Worm (Caenorhabditis elegans) whole organism, L2 larva: Measurements from ENCODE around the gene F44E2.9.

Source experiments
- C34F6.9 ChIP-seq: fragments of 150-350 bp; optimal IDR thresholded peaks from 2 replicates; lab custom pipeline; 2014; ENCODE audit warnings: missing biosample characterization, missing genetic modification characterization
- ama-1 ChIP-seq: fragments of 150-350 bp; optimal IDR thresholded peaks from 2 replicates; lab custom pipeline; 2018; ENCODE audit warnings: inconsistent platforms
- blmp-1 ChIP-seq: sonication (generic microtip); optimal IDR thresholded peaks from 2 replicates; lab custom pipeline; 2017; ENCODE audit warnings: missing genetic modification characterization, mild to moderate bottlenecking, missing compliant biosample characterization, antibody characterized with exemption, moderate library complexity; ENCODE audit not compliant: insufficient read depth
- ceh-16 ChIP-seq: fragments of 150-350 bp; optimal IDR thresholded peaks from 2 replicates; lab custom pipeline; 2014; ENCODE audit warnings: missing biosample characterization, missing genetic modification characterization
- dmd-4 ChIP-seq: sonication (generic microtip); optimal IDR thresholded peaks from 2 replicates; lab custom pipeline; 2017; ENCODE audit warnings: missing biosample characterization, missing genetic modification characterization
- egl-27 ChIP-seq: sonication (generic microtip); optimal IDR thresholded peaks from 3 replicates; lab custom pipeline; 2017; ENCODE audit warnings: missing biosample characterization, missing genetic modification reagents, missing genetic modification characterization
- elt-1 ChIP-seq: fragments of 150-350 bp; optimal IDR thresholded peaks from 2 replicates; lab custom pipeline; 2014; ENCODE audit warnings: missing biosample characterization, missing genetic modification characterization
- lsy-2 ChIP-seq, 2 experiments: fragments of 150-350 bp in 1 of 2; sonication (generic microtip) in 1 of 2; optimal IDR thresholded peaks; 2 replicates each; lab custom pipeline; 2014 to 2017; ENCODE audit warnings: missing biosample characterization in 2 of 2, missing genetic modification characterization in 2 of 2
- mdl-1 ChIP-seq, 2 experiments: fragments of 150-350 bp in 1 of 2; sonication (generic microtip) in 1 of 2; optimal IDR thresholded peaks; 2 replicates each; lab custom pipeline; 2017; ENCODE audit warnings: missing biosample characterization in 2 of 2, missing genetic modification characterization in 2 of 2
- nhr-11 ChIP-seq: fragments of 150-350 bp; optimal IDR thresholded peaks from 2 replicates; lab custom pipeline; 2014; ENCODE audit warnings: missing biosample characterization, missing genetic modification characterization
- nhr-77 ChIP-seq: fragments of 150-350 bp; optimal IDR thresholded peaks from 2 replicates; lab custom pipeline; 2014; ENCODE audit warnings: missing biosample characterization, missing genetic modification characterization
- peb-1 ChIP-seq: fragments of 150-350 bp; optimal IDR thresholded peaks from 2 replicates; lab custom pipeline; 2014; ENCODE audit warnings: missing biosample characterization, missing genetic modification characterization
- sma-9 ChIP-seq, 2 experiments: fragments of 150-350 bp in 1 of 2; sonication (generic microtip) in 1 of 2; optimal IDR thresholded peaks; 2 replicates each; lab custom pipeline; 2014 to 2016; ENCODE audit warnings: missing genetic modification characterization in 2 of 2, mild to moderate bottlenecking in 1 of 2, missing biosample characterization in 1 of 2, missing compliant biosample characterization in 1 of 2, missing genetic modification reagents in 1 of 2, moderate library complexity in 1 of 2
- zag-1 ChIP-seq: fragments of 150-350 bp; optimal IDR thresholded peaks from 2 replicates; lab custom pipeline; 2014; ENCODE audit warnings: missing biosample characterization, missing genetic modification characterization

- TF ChIP-seq sma-9 (GFP tag; optimal IDR thresholded peaks at IDR 0.05; lab: Kevin White, UChicago) (no peak), sma-9 (tag; optimal IDR thresholded peaks at IDR 0.05; lab: Kevin White, UChicago) (no peak), elt-1 (tag; lab: Kevin White, UChicago) (no peak), C34F6.9 (tag; lab: Kevin White, UChicago) (no peak), nhr-77 (tag; lab: Kevin White, UChicago) (no peak), zag-1 (no peak), ama-1 (lab: Kevin White, UChicago) (no peak), blmp-1 (tag; lab: Kevin White, UChicago) (no peak), nhr-11 (tag; lab: Kevin White, UChicago) (no peak), peb-1 (tag; lab: Kevin White, UChicago) (no peak), lsy-2 (tag; optimal IDR thresholded peaks at IDR 0.05; lab: Kevin White, UChicago) (no peak), dmd-4 (no peak), egl-27 (tag; lab: Kevin White, UChicago) (no peak), ceh-16 (tag; lab: Kevin White, UChicago) (no peak), mdl-1 (tag; optimal IDR thresholded peaks at IDR 0.05; lab: Kevin White, UChicago) (no peak)
Observed at ce11 chrIII:8882333-8882732, 32.0 kb upstream of the F44E2.9 start.
